Worm (Caenorhabditis elegans) whole organism, L2 larva: ENCODE data around the gene aakg-4.

Experiments used
- C34F6.9 ChIP-seq: fragments of 150-350 bp; optimal IDR thresholded peaks from 2 replicates; lab custom pipeline; 2014; ENCODE audit warnings: missing biosample characterization, missing genetic modification characterization
- F13H6.1 ChIP-seq: sonication (generic microtip); optimal IDR thresholded peaks from 2 replicates; lab custom pipeline; 2016; ENCODE audit warnings: missing genetic modification characterization, missing compliant biosample characterization
- R02D3.7 ChIP-seq: fragments of 150-350 bp; optimal IDR thresholded peaks from 2 replicates; lab custom pipeline; 2014; ENCODE audit warnings: missing biosample characterization, missing genetic modification characterization
- Y55F3AM.14 ChIP-seq: fragments of 200-800 bp; sonication (Bioruptor generic); optimal IDR thresholded peaks from 2 replicates; lab custom pipeline; 2018; ENCODE audit warnings: mild to moderate bottlenecking, missing genetic modification characterization, missing compliant biosample characterization
- ZK546.5 ChIP-seq: sonication (generic microtip); optimal IDR thresholded peaks from 2 replicates; lab custom pipeline; 2017; ENCODE audit warnings: missing biosample characterization, missing genetic modification characterization
- alr-1 ChIP-seq: fragments of 150-350 bp; optimal IDR thresholded peaks from 2 replicates; lab custom pipeline; 2014; ENCODE audit warnings: missing biosample characterization, missing genetic modification characterization
- ama-1 ChIP-seq: fragments of 150-350 bp; optimal IDR thresholded peaks from 2 replicates; lab custom pipeline; 2018; ENCODE audit warnings: inconsistent platforms
- blmp-1 ChIP-seq: sonication (generic microtip); optimal IDR thresholded peaks from 2 replicates; lab custom pipeline; 2017; ENCODE audit warnings: missing genetic modification characterization, mild to moderate bottlenecking, missing compliant biosample characterization, antibody characterized with exemption, moderate library complexity; ENCODE audit not compliant: insufficient read depth
- ceh-16 ChIP-seq: fragments of 150-350 bp; optimal IDR thresholded peaks from 2 replicates; lab custom pipeline; 2014; ENCODE audit warnings: missing biosample characterization, missing genetic modification characterization
- ceh-82 ChIP-seq: fragments of 150-350 bp; optimal IDR thresholded peaks from 2 replicates; lab custom pipeline; 2014; ENCODE audit warnings: missing biosample characterization, missing genetic modification characterization
- crh-2 ChIP-seq: sonication (generic microtip); optimal IDR thresholded peaks from 2 replicates; lab custom pipeline; 2017; ENCODE audit warnings: missing biosample characterization, missing genetic modification characterization
- egl-27 ChIP-seq: sonication (generic microtip); optimal IDR thresholded peaks from 3 replicates; lab custom pipeline; 2017; ENCODE audit warnings: missing biosample characterization, missing genetic modification reagents, missing genetic modification characterization
- elt-1 ChIP-seq: fragments of 150-350 bp; optimal IDR thresholded peaks from 2 replicates; lab custom pipeline; 2014; ENCODE audit warnings: missing biosample characterization, missing genetic modification characterization
- fos-1 ChIP-seq: fragments of 150-350 bp; optimal IDR thresholded peaks from 2 replicates; lab custom pipeline; 2014; ENCODE audit warnings: missing biosample characterization, missing genetic modification characterization
- gmeb-1 ChIP-seq: fragments of 150-350 bp; optimal IDR thresholded peaks from 2 replicates; lab custom pipeline; 2014; ENCODE audit warnings: missing biosample characterization, missing genetic modification characterization
- lin-11 ChIP-seq: fragments of 150-350 bp; sonication (generic microtip); optimal IDR thresholded peaks from 2 replicates; lab custom pipeline; 2014; ENCODE audit warnings: missing biosample characterization, missing genetic modification characterization, inconsistent platforms, mixed read lengths
- lin-13 ChIP-seq: fragments of 150-350 bp; optimal IDR thresholded peaks from 2 replicates; lab custom pipeline; 2014; ENCODE audit warnings: missing biosample characterization, missing genetic modification reagents, missing genetic modification characterization
- mdl-1 ChIP-seq, 2 experiments: fragments of 150-350 bp in 1 of 2; sonication (generic microtip) in 1 of 2; optimal IDR thresholded peaks; 2 replicates each; lab custom pipeline; 2017; ENCODE audit warnings: missing biosample characterization in 2 of 2, missing genetic modification characterization in 2 of 2
- nhr-10 ChIP-seq: sonication (generic microtip); optimal IDR thresholded peaks from 2 replicates; lab custom pipeline; 2017; ENCODE audit warnings: missing biosample characterization, missing genetic modification characterization
- nhr-12 ChIP-seq: fragments of 150-350 bp; optimal IDR thresholded peaks from 2 replicates; lab custom pipeline; 2014; ENCODE audit warnings: missing biosample characterization, missing genetic modification characterization
- nhr-21 ChIP-seq: fragments of 150-350 bp; optimal IDR thresholded peaks from 2 replicates; lab custom pipeline; 2014; ENCODE audit warnings: missing biosample characterization, missing genetic modification characterization
- nhr-6 ChIP-seq: fragments of 150-350 bp; optimal IDR thresholded peaks from 2 replicates; lab custom pipeline; 2014; ENCODE audit warnings: missing biosample characterization, missing genetic modification characterization
- nhr-77 ChIP-seq: fragments of 150-350 bp; optimal IDR thresholded peaks from 2 replicates; lab custom pipeline; 2014; ENCODE audit warnings: missing biosample characterization, missing genetic modification characterization
- peb-1 ChIP-seq: fragments of 150-350 bp; optimal IDR thresholded peaks from 2 replicates; lab custom pipeline; 2014; ENCODE audit warnings: missing biosample characterization, missing genetic modification characterization
- sem-4 ChIP-seq: fragments of 150-350 bp; optimal IDR thresholded peaks from 2 replicates; lab custom pipeline; 2014; ENCODE audit warnings: missing biosample characterization, missing genetic modification reagents, missing genetic modification characterization
- sma-3 ChIP-seq: sonication (generic microtip); optimal IDR thresholded peaks from 2 replicates; lab custom pipeline; 2016; ENCODE audit warnings: missing genetic modification reagents, missing genetic modification characterization, missing compliant biosample characterization
- sma-9 ChIP-seq, 2 experiments: fragments of 150-350 bp in 1 of 2; sonication (generic microtip) in 1 of 2; optimal IDR thresholded peaks; 2 replicates each; lab custom pipeline; 2014 to 2016; ENCODE audit warnings: missing genetic modification characterization in 2 of 2, mild to moderate bottlenecking in 1 of 2, missing biosample characterization in 1 of 2, missing compliant biosample characterization in 1 of 2, missing genetic modification reagents in 1 of 2, moderate library complexity in 1 of 2
- snpc-4 ChIP-seq: fragments of 150-350 bp; optimal IDR thresholded peaks from 2 replicates; lab custom pipeline; 2014; ENCODE audit warnings: missing biosample characterization, missing genetic modification characterization
- unc-55 ChIP-seq: fragments of 150-350 bp; sonication (generic microtip); optimal IDR thresholded peaks from 3 replicates; lab custom pipeline; 2014; ENCODE audit warnings: missing biosample characterization, missing genetic modification reagents, missing genetic modification characterization
- unc-62 ChIP-seq: fragments of 150-350 bp; optimal IDR thresholded peaks from 2 replicates; lab custom pipeline; 2014; ENCODE audit warnings: missing biosample characterization, missing genetic modification reagents, missing genetic modification characterization
- zag-1 ChIP-seq: fragments of 150-350 bp; optimal IDR thresholded peaks from 2 replicates; lab custom pipeline; 2014; ENCODE audit warnings: missing biosample characterization, missing genetic modification characterization
- ztf-1 ChIP-seq: fragments of 200-800 bp; sonication (Bioruptor generic); conservative IDR thresholded peaks from 2 replicates; pipeline ENCODE4 v1.3.6; 2022; ENCODE audit warnings: missing genetic modification characterization, missing compliant biosample characterization
- ztf-4 ChIP-seq: fragments of 150-350 bp; optimal IDR thresholded peaks from 2 replicates; lab custom pipeline; 2014; ENCODE audit warnings: missing biosample characterization, missing genetic modification characterization

aakg-4 gene

DNA sequence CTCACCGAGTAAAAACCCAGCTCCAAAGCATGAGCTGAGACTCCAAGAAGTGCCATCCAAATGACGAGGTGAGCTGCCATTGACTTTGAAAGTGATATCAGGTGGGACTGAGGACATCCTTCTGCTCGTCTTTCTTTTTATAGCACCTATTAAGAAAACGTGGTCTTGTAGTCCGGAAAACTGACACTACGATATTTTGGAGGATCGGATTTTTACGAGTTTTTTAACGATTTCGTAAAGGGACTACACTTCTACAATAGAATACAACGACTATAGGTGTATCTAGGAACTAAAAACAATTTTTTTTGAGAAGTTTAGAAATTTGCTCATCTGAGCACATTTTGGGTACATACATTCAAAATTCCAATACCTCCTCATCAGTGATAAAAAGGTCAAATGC is 23.7 kb upstream of the aakg-4 start, which contains the start of gene nlp-23:
nlp-23 (minus strand) TSS at position 101 of the 400 bp plus-strand sequence.
- TF ChIP-seq nhr-12 (tag; lab: Kevin White, UChicago) (no peak), nhr-77 (tag; lab: Kevin White, UChicago) (no peak), zag-1 (tag; lab: Kevin White, UChicago) (no peak), ztf-4 (tag; lab: Kevin White, UChicago) (no peak), ztf-1 (GFP tag; lab: Robert Waterston, UW) (no peak)

DNA sequence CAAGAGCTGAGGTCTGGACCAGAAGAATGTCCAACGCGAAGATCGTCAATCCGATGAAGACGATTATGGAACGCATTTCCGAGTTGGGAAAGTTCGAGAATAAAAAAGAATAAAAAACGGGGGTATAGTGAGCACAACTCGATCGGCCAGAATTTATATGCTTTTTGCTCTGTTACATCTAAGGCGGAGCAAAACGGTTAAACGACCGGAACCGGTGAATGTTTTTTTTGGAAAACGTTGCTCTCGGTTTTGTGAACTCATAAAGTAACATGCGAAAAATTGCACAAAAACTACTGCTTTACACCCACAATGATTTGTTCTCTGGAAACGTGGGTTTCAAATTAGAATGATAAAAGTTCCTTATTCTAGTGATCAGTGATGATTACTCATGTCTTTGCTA is 22.9 kb upstream of the aakg-4 start, which contains the start of gene nlp-22:
nlp-22 (minus strand) TSS at position 101 of the 400 bp plus-strand sequence.
- TF ChIP-seq egl-27 (tag; lab: Kevin White, UChicago) (no peak), blmp-1 (no peak), zag-1 (tag; lab: Kevin White, UChicago) (no peak), Y55F3AM.14 (no peak), C34F6.9 (tag; lab: Kevin White, UChicago) (no peak), ZK546.5 (tag; lab: Kevin White, UChicago) (no peak), ceh-16 (tag; lab: Kevin White, UChicago) (no peak), unc-62 (GFP tag; lab: Kevin White, UChicago) (no peak), snpc-4 (tag; lab: Kevin White, UChicago) (no peak), nhr-10 (tag; lab: Kevin White, UChicago) (no peak), alr-1 (tag; lab: Kevin White, UChicago) (no peak), gmeb-1 (tag; lab: Kevin White, UChicago) (no peak), lin-11 (no peak), sem-4 (tag; lab: Kevin White, UChicago) (no peak), unc-55 (GFP tag; lab: Kevin White, UChicago) (no peak)

DNA sequence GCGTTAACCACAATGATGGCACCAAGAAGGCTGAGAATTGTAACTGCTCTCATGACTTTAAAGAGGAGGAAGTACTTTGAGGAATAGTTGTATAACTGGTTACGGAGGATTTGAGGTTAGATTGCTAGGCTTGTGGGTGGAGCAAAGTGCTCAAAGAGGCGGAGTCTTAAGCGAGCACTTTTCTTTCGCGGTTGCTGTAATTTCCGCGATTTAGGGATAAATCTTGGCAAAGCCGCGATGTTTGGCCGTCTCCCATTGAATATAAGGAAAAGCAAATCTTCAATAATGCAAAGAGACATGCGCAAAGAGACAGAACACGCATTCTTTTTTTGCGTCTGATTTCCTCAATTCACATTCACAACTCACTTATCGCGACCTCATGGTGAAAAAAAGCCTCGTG is 19.1 kb upstream of the aakg-4 start, which contains the start of gene nlp-45:
nlp-45 (minus strand) TSS at position 101 of the 400 bp plus-strand sequence.
- TF ChIP-seq F13H6.1 (tag; lab: Kevin White, UChicago) (no peak), fos-1 (no peak), alr-1 (tag; lab: Kevin White, UChicago) (no peak), ama-1 (no peak)

DNA sequence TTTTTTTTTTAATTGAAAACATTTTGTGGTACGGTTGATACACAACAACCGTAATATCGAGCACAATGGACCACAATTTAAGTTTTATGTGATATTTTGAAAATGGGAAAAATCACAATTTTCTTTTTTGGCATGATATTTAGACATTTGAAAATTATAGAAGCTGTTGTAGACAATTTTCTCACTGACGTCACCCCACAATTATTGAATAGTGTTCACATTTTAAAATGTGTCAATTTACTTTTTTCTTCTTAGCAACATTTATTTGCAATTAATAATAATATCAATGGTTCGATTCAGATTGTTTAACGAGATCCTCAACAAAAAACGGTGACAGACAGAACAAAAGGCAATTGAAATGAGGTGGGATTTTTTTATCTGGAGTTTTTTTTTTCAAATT is 16.2 kb upstream of the aakg-4 start, which contains the start of gene T01B6.1:
T01B6.1 (plus strand) TSS at position 301 of the 400 bp plus-strand sequence.
- no peak for TF ChIP-seq nhr-21 (tag; lab: Kevin White, UChicago)
- TF ChIP-seq ceh-82 (tag; lab: Kevin White, UChicago), result no peak
- TF ChIP-seq elt-1 (tag; lab: Kevin White, UChicago), result no peak
- no peak for TF ChIP-seq mdl-1 (tag; optimal IDR thresholded peaks at IDR 0.05; lab: Kevin White, UChicago)
- no peak for TF ChIP-seq peb-1 (tag; lab: Kevin White, UChicago)
- TF ChIP-seq ceh-16 (tag; lab: Kevin White, UChicago), result no peak
- TF ChIP-seq crh-2 (tag; lab: Kevin White, UChicago), result no peak
- TF ChIP-seq ZK546.5 (tag; lab: Kevin White, UChicago), result no peak
- TF ChIP-seq R02D3.7 (tag; lab: Kevin White, UChicago), result no peak

DNA sequence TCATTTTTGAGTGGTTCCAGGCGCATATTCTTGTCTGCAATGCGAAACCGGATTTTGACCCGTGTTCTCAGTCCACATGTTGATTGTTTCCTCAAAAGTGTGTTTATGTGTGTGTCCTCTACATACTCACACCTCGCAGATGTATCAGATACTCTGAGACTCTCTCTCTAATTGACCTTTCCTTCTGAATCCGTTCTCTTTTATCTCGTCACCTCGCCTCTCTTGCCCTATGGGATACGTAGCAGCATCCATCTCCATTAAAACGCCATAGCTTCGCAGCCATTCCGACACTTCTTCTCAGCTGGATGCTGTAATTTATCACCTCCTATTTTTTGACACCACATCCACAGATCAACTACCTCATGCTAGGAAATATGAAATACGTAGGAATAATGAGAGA is 11.4 kb upstream of the aakg-4 start:
- TF ChIP-seq lin-13, result no peak
- TF ChIP-seq ceh-16 (tag; lab: Kevin White, UChicago), result peak; percentile 9

DNA sequence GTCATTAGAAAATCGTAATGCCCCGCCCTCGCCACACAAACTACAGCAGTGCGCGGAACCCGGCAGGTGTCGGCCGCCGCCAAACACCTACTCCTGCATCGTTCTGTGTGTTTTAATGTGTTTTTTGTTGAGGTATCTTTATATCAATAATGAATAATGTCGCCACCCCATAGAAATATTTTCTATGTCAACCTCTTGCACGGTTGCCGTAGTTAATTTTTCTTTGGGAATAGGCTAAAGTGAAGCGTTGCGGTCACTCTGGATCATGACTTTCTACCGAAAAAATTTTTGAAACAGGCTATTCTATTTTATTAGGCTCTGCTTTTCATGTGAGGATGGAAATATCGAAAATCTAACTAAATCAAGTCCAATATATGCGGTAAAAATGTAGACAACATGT is 9.7 kb upstream of the aakg-4 start:
- peak; percentile 13 for TF ChIP-seq lin-13
- TF ChIP-seq sma-9 (GFP tag; optimal IDR thresholded peaks at IDR 0.05; lab: Kevin White, UChicago), result peak; percentile 59
- TF ChIP-seq sma-9 (tag; optimal IDR thresholded peaks at IDR 0.05; lab: Kevin White, UChicago), result no peak
- peak; percentile 50 for TF ChIP-seq sma-3 (GFP tag; lab: Kevin White, UChicago)
- peak; percentile 11 for TF ChIP-seq fos-1
- peak; percentile 97 for TF ChIP-seq snpc-4 (tag; lab: Kevin White, UChicago)
- no peak for TF ChIP-seq nhr-6 (tag; lab: Kevin White, UChicago)
- no peak for TF ChIP-seq egl-27 (tag; lab: Kevin White, UChicago)
- TF ChIP-seq elt-1 (tag; lab: Kevin White, UChicago), result no peak
- peak; percentile 81 for TF ChIP-seq ama-1
- peak; percentile 4 for TF ChIP-seq F13H6.1 (tag; lab: Kevin White, UChicago)
